Fruit fly (Drosophila melanogaster) whole organism, prepupa: ENCODE measurements around the gene Cf2.

Experiments
- CG15336 ChIP-seq: fragments of 200-800 bp; sonication (Bioruptor generic); IDR thresholded peaks from 2 replicates; pipeline ENCODE4 v1.3.6; 2022; ENCODE audit warnings: missing biosample characterization, missing genetic modification characterization
- CG3919 ChIP-seq: fragments of 200-800 bp; sonication (Bioruptor generic); optimal IDR thresholded peaks from 3 replicates; lab custom pipeline; 2016; ENCODE audit warnings: missing biosample characterization, missing genetic modification characterization
- CG6163 ChIP-seq: fragments of 200-800 bp; sonication (Bioruptor generic); IDR thresholded peaks from 3 replicates; pipeline ENCODE4 v1.3.6; 2022; ENCODE audit warnings: missing biosample characterization, missing genetic modification characterization
- CG7368 ChIP-seq: fragments of 200-800 bp; sonication (Bioruptor generic); optimal IDR thresholded peaks from 3 replicates; lab custom pipeline; 2016; ENCODE audit warnings: missing biosample characterization, missing genetic modification characterization
- CG9139 ChIP-seq: fragments of 200-800 bp; sonication (Bioruptor generic); optimal IDR thresholded peaks from 3 replicates; lab custom pipeline; 2017; ENCODE audit warnings: missing biosample characterization, mild to moderate bottlenecking, missing genetic modification characterization
- Gug ChIP-seq: fragments of 200-800 bp; sonication (Bioruptor generic); IDR thresholded peaks from 2 replicates; pipeline ENCODE4 v1.3.6; 2022; ENCODE audit warnings: missing biosample characterization, missing genetic modification characterization
- Sox14 ChIP-seq: fragments of 200-800 bp; sonication (Bioruptor generic); optimal IDR thresholded peaks from 3 replicates; lab custom pipeline; 2016; ENCODE audit warnings: missing biosample characterization, missing genetic modification characterization
- acj6 ChIP-seq: fragments of 200-800 bp; sonication (Bioruptor generic); optimal IDR thresholded peaks from 3 replicates; lab custom pipeline; 2016; ENCODE audit warnings: missing biosample characterization, missing genetic modification characterization
- esn ChIP-seq: fragments of 200-800 bp; sonication (Bioruptor generic); optimal IDR thresholded peaks from 2 replicates; lab custom pipeline; 2016; ENCODE audit warnings: missing biosample characterization, mild to moderate bottlenecking, missing genetic modification characterization, moderate library complexity
- fd59A ChIP-seq: fragments of 200-800 bp; sonication (Bioruptor generic); optimal IDR thresholded peaks from 2 replicates; lab custom pipeline; 2017; ENCODE audit warnings: missing biosample characterization, mild to moderate bottlenecking, missing genetic modification characterization, missing genetic modification reagents
- fd85E ChIP-seq: fragments of 200-800 bp; sonication (Bioruptor generic); optimal IDR thresholded peaks from 3 replicates; lab custom pipeline; 2016; ENCODE audit warnings: missing biosample characterization, missing genetic modification characterization
- fkh ChIP-seq: fragments of 200-800 bp; sonication (Bioruptor generic); optimal IDR thresholded peaks from 3 replicates; lab custom pipeline; 2017; ENCODE audit warnings: missing biosample characterization, mild to moderate bottlenecking, missing genetic modification characterization, moderate library complexity
- svp ChIP-seq: fragments of 200-800 bp; sonication (Bioruptor generic); peaks from one replicate; lab custom pipeline; 2016; ENCODE audit warnings: missing biosample characterization, missing genetic modification characterization

DNA sequence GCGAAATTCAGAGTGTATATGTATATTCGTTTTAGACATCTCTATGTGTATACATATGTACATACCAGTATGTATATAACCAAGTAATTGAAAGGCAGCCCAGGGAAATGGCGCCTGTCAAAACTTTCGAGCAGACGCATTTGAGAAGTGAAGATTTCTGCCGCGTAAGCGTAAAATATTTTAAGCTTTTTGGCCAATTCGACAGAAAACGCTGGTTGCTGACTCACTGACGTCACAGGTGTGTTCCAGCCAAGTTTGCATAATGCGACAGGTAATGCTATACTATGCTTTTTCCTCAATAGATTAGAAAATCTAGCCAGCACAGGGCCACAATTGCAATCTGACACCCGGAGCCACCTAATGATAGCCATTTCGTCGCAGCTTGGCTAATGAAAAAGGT lies 33.8 kb upstream of the Cf2 start:
- no peak for TF ChIP-seq CG6163 (GFP tag; lab: Robert Waterston, UW)
- no peak for TF ChIP-seq CG3919 (GFP tag; lab: Kevin White, UChicago)
- no peak for TF ChIP-seq CG15336
- no peak for TF ChIP-seq CG7368 (GFP tag; lab: Kevin White, UChicago)
- no peak for TF ChIP-seq fd85E (GFP tag; lab: Kevin White, UChicago)
- no peak for TF ChIP-seq Sox14
- TF ChIP-seq Gug (GFP tag; lab: Robert Waterston, UW) = no peak
- TF ChIP-seq esn (GFP tag; lab: Kevin White, UChicago) = no peak
- TF ChIP-seq svp = no peak
- TF ChIP-seq fd59A (GFP tag; lab: Kevin White, UChicago) = no peak
- TF ChIP-seq acj6 (GFP tag; lab: Kevin White, UChicago) = no peak
- no peak for TF ChIP-seq fkh (GFP tag; lab: Kevin White, UChicago)
- TF ChIP-seq CG9139 (GFP tag; lab: Kevin White, UChicago) = no peak
